Fruit fly (Drosophila melanogaster) whole organism, embryonic: ENCODE measurements around the gene CG31832.

Experiments used
- Asciz ChIP-seq: fragments of 200-800 bp; sonication (Bioruptor generic); optimal IDR thresholded peaks from 2 replicates; lab custom pipeline; 2017; ENCODE audit warnings: missing biosample characterization, mild to moderate bottlenecking, missing genetic modification characterization, missing genetic modification reagents
- B-H1 ChIP-seq: fragments of 200-800 bp; sonication (Bioruptor generic); IDR thresholded peaks from 3 replicates; pipeline ENCODE4 v1.3.6; 2022; ENCODE audit warnings: missing biosample characterization, missing genetic modification characterization
- Bgb ChIP-seq: fragments of 200-800 bp; sonication (Bioruptor generic); IDR thresholded peaks from 2 replicates; pipeline ENCODE4 v1.3.6; 2022; ENCODE audit warnings: missing biosample characterization, missing genetic modification characterization; ENCODE audit not compliant: partially characterized antibody
- CG1024 ChIP-seq: fragments of 200-800 bp; sonication (Bioruptor generic); IDR thresholded peaks from 2 replicates; pipeline ENCODE4 v1.3.6; 2022; ENCODE audit warnings: missing biosample characterization, missing genetic modification characterization
- CG10431 ChIP-seq: fragments of 200-800 bp; sonication (Bioruptor generic); optimal IDR thresholded peaks from 3 replicates; lab custom pipeline; 2018; ENCODE audit warnings: missing biosample characterization, mild to moderate bottlenecking, missing genetic modification characterization
- CG12104 ChIP-seq: fragments of 200-800 bp; sonication (Bioruptor generic); optimal IDR thresholded peaks from 3 replicates; lab custom pipeline; 2016; ENCODE audit warnings: missing biosample characterization, missing genetic modification characterization
- CG12219 ChIP-seq: fragments of 200-800 bp; sonication (Bioruptor generic); optimal IDR thresholded peaks from 3 replicates; lab custom pipeline; 2018; ENCODE audit warnings: missing biosample characterization, mild to moderate bottlenecking, missing genetic modification characterization
- CG12942 ChIP-seq: fragments of 200-800 bp; sonication (Bioruptor generic); optimal IDR thresholded peaks from 3 replicates; lab custom pipeline; 2016; ENCODE audit warnings: missing biosample characterization, missing genetic modification characterization
- CG1603 ChIP-seq: fragments of 200-800 bp; sonication (Bioruptor generic); optimal IDR thresholded peaks from 2 replicates; lab custom pipeline; 2019; ENCODE audit warnings: missing biosample characterization, mild to moderate bottlenecking, missing genetic modification characterization, moderate library complexity
- CG18476 ChIP-seq: fragments of 200-800 bp; sonication (Bioruptor generic); optimal IDR thresholded peaks from 2 replicates; lab custom pipeline; 2016; ENCODE audit warnings: missing biosample characterization, mild to moderate bottlenecking, missing genetic modification characterization
- CG2120 ChIP-seq: fragments of 200-800 bp; sonication (Bioruptor generic); optimal IDR thresholded peaks from 3 replicates; lab custom pipeline; 2016; ENCODE audit warnings: missing biosample characterization, missing genetic modification characterization
- CG34422 ChIP-seq: fragments of 200-800 bp; sonication (Bioruptor generic); IDR thresholded peaks from 3 replicates; pipeline ENCODE4 v1.3.6; 2022; ENCODE audit warnings: missing biosample characterization, missing genetic modification characterization
- CG3726 ChIP-seq: fragments of 200-800 bp; sonication (Bioruptor generic); IDR thresholded peaks from 3 replicates; pipeline ENCODE4, ENCODE4 v1.3.6; 2022; ENCODE audit warnings: missing biosample characterization, missing genetic modification characterization
- CG6689 ChIP-seq: fragments of 200-800 bp; sonication (Bioruptor generic); IDR thresholded peaks from 2 replicates; pipeline ENCODE4 v1.3.6; 2022; ENCODE audit warnings: missing biosample characterization, missing genetic modification characterization
- CG8359 ChIP-seq: fragments of 200-800 bp; sonication (Bioruptor generic); optimal IDR thresholded peaks from 2 replicates; lab custom pipeline; 2017; ENCODE audit warnings: missing biosample characterization, mild to moderate bottlenecking, missing genetic modification characterization, borderline replicate concordance
- CG8388 ChIP-seq: fragments of 200-800 bp; sonication (Bioruptor generic); optimal IDR thresholded peaks from 2 replicates; lab custom pipeline; 2019; ENCODE audit warnings: missing biosample characterization, mild to moderate bottlenecking, missing genetic modification characterization, moderate library complexity
- CG9727 ChIP-seq: fragments of 200-800 bp; sonication (Bioruptor generic); optimal IDR thresholded peaks from 3 replicates; lab custom pipeline; 2017; ENCODE audit warnings: missing biosample characterization, mild to moderate bottlenecking, missing genetic modification characterization
- CG9876 ChIP-seq: fragments of 200-800 bp; sonication (Bioruptor generic); optimal IDR thresholded peaks from 2 replicates; lab custom pipeline; 2016; ENCODE audit warnings: missing biosample characterization, missing genetic modification characterization
- CG9932 ChIP-seq: fragments of 200-800 bp; sonication (Bioruptor generic); IDR thresholded peaks from 2 replicates; pipeline ENCODE4 v1.3.6; 2022; ENCODE audit warnings: missing biosample characterization, missing genetic modification characterization
- CoRest ChIP-seq: fragments of 200-800 bp; sonication (Bioruptor generic); optimal IDR thresholded peaks from 3 replicates; lab custom pipeline; 2018; ENCODE audit warnings: missing biosample characterization, mild to moderate bottlenecking, missing genetic modification characterization, moderate library complexity
- D19A ChIP-seq: fragments of 200-800 bp; optimal IDR thresholded peaks from 3 replicates; lab custom pipeline; 2019; ENCODE audit warnings: missing biosample characterization, mild to moderate bottlenecking, missing genetic modification characterization, moderate library complexity
- HLHmδ ChIP-seq: fragments of 200-800 bp; sonication (Bioruptor generic); optimal IDR thresholded peaks from 2 replicates; lab custom pipeline; 2018; ENCODE audit warnings: missing biosample characterization, mild to moderate bottlenecking, missing genetic modification characterization, moderate library complexity
- Hr51 ChIP-seq, 2 experiments: fragments of 200-800 bp; sonication (Bioruptor generic); optimal IDR thresholded peaks; 2 replicates in 1 of 2; 3 replicates in 1 of 2; lab custom pipeline; 2016 to 2018; ENCODE audit warnings: missing biosample characterization in 2 of 2, missing genetic modification characterization in 2 of 2, mild to moderate bottlenecking in 1 of 2, moderate library complexity in 1 of 2
- MTF-1 ChIP-seq: fragments of 200-800 bp; sonication (Bioruptor generic); optimal IDR thresholded peaks from 2 replicates; lab custom pipeline; 2018; ENCODE audit warnings: missing biosample characterization, mild to moderate bottlenecking, missing genetic modification characterization, borderline replicate concordance
- NC2α ChIP-seq: fragments of 200-800 bp; sonication (Bioruptor generic); optimal IDR thresholded peaks from 2 replicates; lab custom pipeline; 2016; ENCODE audit warnings: missing biosample characterization, missing genetic modification characterization
- Poxn ChIP-seq: fragments of 200-800 bp; sonication (Bioruptor generic); IDR thresholded peaks from 2 replicates; pipeline ENCODE4 v1.3.6; 2022; ENCODE audit warnings: missing biosample characterization, missing genetic modification characterization
- Rx ChIP-seq: fragments of 200-800 bp; sonication (Bioruptor generic); IDR thresholded peaks from 2 replicates; pipeline ENCODE4 v1.3.6; 2022; ENCODE audit warnings: missing biosample characterization, missing genetic modification characterization
- bcd ChIP-seq: fragments of 200-800 bp; sonication (Bioruptor generic); optimal IDR thresholded peaks from 2 replicates; lab custom pipeline; 2017; ENCODE audit warnings: missing biosample characterization, mild to moderate bottlenecking, missing genetic modification characterization
- dan ChIP-seq: fragments of 200-800 bp; sonication (Bioruptor generic); IDR thresholded peaks from 2 replicates; pipeline ENCODE4 v1.3.6; 2022; ENCODE audit warnings: missing biosample characterization, missing genetic modification characterization
- dimm ChIP-seq: fragments of 200-800 bp; sonication (Bioruptor generic); IDR thresholded peaks from 2 replicates; pipeline ENCODE4 v1.3.6; 2022; ENCODE audit warnings: missing biosample characterization, missing genetic modification characterization
- dmrt11E ChIP-seq: fragments of 200-800 bp; sonication (Bioruptor generic); optimal IDR thresholded peaks from 3 replicates; lab custom pipeline; 2018; ENCODE audit warnings: missing biosample characterization, mild to moderate bottlenecking, missing genetic modification characterization, moderate library complexity
- gcm ChIP-seq: fragments of 200-800 bp; sonication (Bioruptor generic); optimal IDR thresholded peaks from 2 replicates; lab custom pipeline; 2019; ENCODE audit warnings: missing biosample characterization, mild to moderate bottlenecking, missing genetic modification characterization, moderate library complexity
- hbn ChIP-seq: fragments of 200-800 bp; sonication (Bioruptor generic); IDR thresholded peaks from 2 replicates; pipeline ENCODE4 v1.3.6; 2022; ENCODE audit warnings: missing biosample characterization, missing genetic modification characterization; ENCODE audit not compliant: partially characterized antibody
- nerfin-2 ChIP-seq: fragments of 200-800 bp; sonication (Bioruptor generic); IDR thresholded peaks from 2 replicates; pipeline ENCODE4 v1.3.6; 2022; ENCODE audit warnings: missing biosample characterization, missing genetic modification characterization; ENCODE audit not compliant: partially characterized antibody
- oc ChIP-seq: fragments of 200-800 bp; sonication (Bioruptor generic); optimal IDR thresholded peaks from 2 replicates; lab custom pipeline; 2018; ENCODE audit warnings: missing biosample characterization, mild to moderate bottlenecking, missing genetic modification characterization, moderate library complexity
- pita ChIP-seq: fragments of 200-800 bp; sonication (Bioruptor generic); optimal IDR thresholded peaks from 2 replicates; lab custom pipeline; 2017; ENCODE audit warnings: missing biosample characterization, mild to moderate bottlenecking, missing genetic modification characterization
- pzg ChIP-seq: fragments of 200-800 bp; sonication (Bioruptor generic); optimal IDR thresholded peaks from 3 replicates; lab custom pipeline; 2018; ENCODE audit warnings: missing biosample characterization, mild to moderate bottlenecking, missing genetic modification characterization, moderate library complexity
- run ChIP-seq: fragments of 200-800 bp; sonication (Bioruptor generic); optimal IDR thresholded peaks from 3 replicates; lab custom pipeline; 2018; ENCODE audit warnings: missing biosample characterization, mild to moderate bottlenecking, missing genetic modification characterization
- sens-2 ChIP-seq: fragments of 200-800 bp; sonication (Bioruptor generic); IDR thresholded peaks from 2 replicates; pipeline ENCODE4 v1.3.6; 2022; ENCODE audit warnings: missing biosample characterization, missing genetic modification characterization
- so ChIP-seq: fragments of 200-800 bp; sonication (Bioruptor generic); IDR thresholded peaks from 3 replicates; pipeline ENCODE4 v1.3.6; 2022; ENCODE audit warnings: missing biosample characterization, missing genetic modification characterization
- sob ChIP-seq: fragments of 200-800 bp; sonication (Bioruptor generic); IDR thresholded peaks from 2 replicates; pipeline ENCODE4 v1.3.6; 2022; ENCODE audit warnings: missing biosample characterization, missing genetic modification characterization
- ssp ChIP-seq: fragments of 200-800 bp; sonication (Bioruptor generic); IDR thresholded peaks from 2 replicates; pipeline ENCODE4 v1.3.6; 2022; ENCODE audit warnings: missing biosample characterization, missing genetic modification characterization
- tgo ChIP-seq: fragments of 200-800 bp; sonication (Bioruptor generic); IDR thresholded peaks from 3 replicates; pipeline ENCODE4 v1.3.6; 2022; ENCODE audit warnings: missing biosample characterization, missing genetic modification characterization
- tin ChIP-seq: fragments of 200-800 bp; sonication (Bioruptor generic); optimal IDR thresholded peaks from 3 replicates; lab custom pipeline; 2016; ENCODE audit warnings: missing biosample characterization, missing genetic modification characterization
- tup ChIP-seq: fragments of 200-800 bp; sonication (Bioruptor generic); optimal IDR thresholded peaks from 2 replicates; lab custom pipeline; 2016; ENCODE audit warnings: missing biosample characterization, mild to moderate bottlenecking, missing genetic modification characterization, moderate library complexity
- tx ChIP-seq: fragments of 200-800 bp; sonication (Bioruptor generic); optimal IDR thresholded peaks from 2 replicates; lab custom pipeline; 2016; ENCODE audit warnings: missing biosample characterization, missing genetic modification characterization
- unc-4 ChIP-seq: fragments of 200-800 bp; sonication (Bioruptor generic); IDR thresholded peaks from 2 replicates; pipeline ENCODE4 v1.3.6; 2022; ENCODE audit warnings: missing biosample characterization, missing genetic modification characterization; ENCODE audit not compliant: partially characterized antibody
- yki ChIP-seq: fragments of >200 bp; optimal IDR thresholded peaks from 3 replicates; lab custom pipeline; 2018

CG31832 gene

dm6 chr2L:15056359-15057220 is 25.0 kb upstream of the CG31832 start (continued):
- peak; percentile 47 for TF ChIP-seq CG1024
- TF ChIP-seq CG34422 (GFP tag; lab: Robert Waterston, UW) = peak; percentile 73; the same call in 2 of the 3 replicates
- peak; percentile 69 for TF ChIP-seq CG12942
- peak; percentile 73; the same call in 1 of the 3 replicates for TF ChIP-seq CG3726 (GFP tag; lab: Robert Waterston, UW)
- no peak for TF ChIP-seq CG1603
- TF ChIP-seq tgo = peak; percentile 78
- TF ChIP-seq bcd (GFP tag; lab: Kevin White, UChicago) = peak; percentile 79
- no peak for TF ChIP-seq CG9876
- TF ChIP-seq oc (tag; lab: Kevin White, UChicago) = peak; percentile 63
- no peak for TF ChIP-seq NC2α
- 0 out of 2 replicates have a peak, but pooled peaks have one; percentile 14 for TF ChIP-seq Bgb (GFP tag; lab: Robert Waterston, UW)
- peak; percentile 75 for TF ChIP-seq CG12104 (GFP tag; lab: Kevin White, UChicago)
- no peak; the same call in 1 of the 2 replicates for TF ChIP-seq Rx (GFP tag; lab: Robert Waterston, UW)
- peak; percentile 53 for TF ChIP-seq CG12219 (GFP tag; lab: Kevin White, UChicago)
- peak; percentile 85 for TF ChIP-seq Asciz
- TF ChIP-seq dmrt11E (tag; lab: Kevin White, UChicago) = peak; percentile 87
- no peak for TF ChIP-seq Poxn
- TF ChIP-seq CG10431 (GFP tag; lab: Kevin White, UChicago) = no peak
- TF ChIP-seq CoRest (tag; lab: Kevin White, UChicago) = peak; percentile 80
- peak; percentile 74 for TF ChIP-seq gcm (GFP tag; lab: Kevin White, UChicago)
- peak; percentile 36 for TF ChIP-seq run
- TF ChIP-seq dimm (GFP tag; lab: Robert Waterston, UW) = no peak
- TF ChIP-seq D19A = peak; percentile 71
- TF ChIP-seq Hr51 (GFP tag; optimal IDR thresholded peaks at IDR 0.05; lab: Kevin White, UChicago) = peak; percentile 46 to 84
- peak; percentile 95 for TF ChIP-seq CG9727 (GFP tag; lab: Kevin White, UChicago)
- peak; percentile 51 for TF ChIP-seq CG9932
- no peak for TF ChIP-seq unc-4 (GFP tag; lab: Robert Waterston, UW)
- peak; percentile 52 for TF ChIP-seq CG8359 (GFP tag; lab: Kevin White, UChicago)
- TF ChIP-seq B-H1 (GFP tag; lab: Robert Waterston, UW) = peak; percentile 58; the same call in 2 of the 3 replicates
- 0 out of 3 replicates have a peak, but pooled peaks have one; percentile 47 for TF ChIP-seq so
- TF ChIP-seq tx (GFP tag; lab: Kevin White, UChicago) = peak; percentile 3
- TF ChIP-seq sens-2 = no peak
- TF ChIP-seq HLHmδ (GFP tag; lab: Kevin White, UChicago) = peak; percentile 70
- TF ChIP-seq sob (GFP tag; lab: Robert Waterston, UW) = peak; percentile 46; the same call in 1 of the 2 replicates
- peak; percentile 64 for TF ChIP-seq tin (GFP tag; lab: Kevin White, UChicago)
- peak; percentile 31 for TF ChIP-seq CG2120 (GFP tag; lab: Kevin White, UChicago)
- no peak for TF ChIP-seq dan
- TF ChIP-seq pzg (GFP tag; lab: Kevin White, UChicago) = no peak
- TF ChIP-seq MTF-1 = peak; percentile 27
- TF ChIP-seq pita (GFP tag; lab: Kevin White, UChicago) = no peak
- no peak for TF ChIP-seq nerfin-2 (GFP tag; lab: Robert Waterston, UW)
- TF ChIP-seq tup (GFP tag; lab: Kevin White, UChicago) = no peak
- peak; percentile 69 for TF ChIP-seq CG8388
- TF ChIP-seq hbn = 0 out of 2 replicates have a peak, but pooled peaks have one; percentile 21
- peak; percentile 74 for TF ChIP-seq ssp (GFP tag; lab: Robert Waterston, UW)
- TF ChIP-seq CG18476 (GFP tag; lab: Kevin White, UChicago) = peak; percentile 54
- TF ChIP-seq CG6689 (GFP tag; lab: Robert Waterston, UW) = peak; percentile 87
- peak; percentile 67 for TF ChIP-seq yki (lab: Kevin White, UChicago)
